Worm (Caenorhabditis elegans) whole organism, young adult: ENCODE results near the gene rps-2.

Experiments used
- F52B5.7 ChIP-seq: sonication (generic microtip); optimal IDR thresholded peaks from 2 replicates; lab custom pipeline; 2016; ENCODE audit warnings: mild to moderate bottlenecking, missing genetic modification characterization, missing compliant biosample characterization
- K12H6.12 ChIP-seq: fragments of 200-800 bp; sonication (Bioruptor generic); optimal IDR thresholded peaks from 2 replicates; lab custom pipeline; 2018; ENCODE audit warnings: mild to moderate bottlenecking, missing genetic modification characterization, missing compliant biosample characterization
- ama-1 ChIP-seq, 3 experiments: fragments of 150-350 bp in 1 of 3; sonication (generic microtip) in 2 of 3; optimal IDR thresholded peaks; 2 replicates each; lab custom pipeline; 2014 to 2018; ENCODE audit warnings: missing biosample characterization in 2 of 3, missing genetic modification characterization in 2 of 3, missing genetic modification reagents in 2 of 3
- aptf-3 ChIP-seq: fragments of 200-800 bp; sonication (Bioruptor generic); IDR thresholded peaks from 2 replicates; pipeline ENCODE4 v1.3.6; 2022; ENCODE audit warnings: missing genetic modification characterization, missing compliant biosample characterization
- attf-5 ChIP-seq: fragments of 200-800 bp; sonication (Bioruptor generic); optimal IDR thresholded peaks from 2 replicates; lab custom pipeline; 2018; ENCODE audit warnings: mild to moderate bottlenecking, missing genetic modification characterization, missing compliant biosample characterization
- bed-1 ChIP-seq: fragments of 200-800 bp; sonication (Bioruptor generic); IDR thresholded peaks from 2 replicates; pipeline ENCODE4 v1.3.6; 2022; ENCODE audit warnings: missing genetic modification reagents, missing genetic modification characterization, missing compliant biosample characterization
- ceh-58 ChIP-seq: fragments of 200-800 bp; sonication (Bioruptor generic); IDR thresholded peaks from 2 replicates; pipeline ENCODE4 v1.3.6; 2022; ENCODE audit warnings: missing genetic modification characterization, missing compliant biosample characterization
- lin-54 ChIP-seq: fragments of 200-800 bp; sonication (Bioruptor generic); optimal IDR thresholded peaks from 2 replicates; lab custom pipeline; 2018; ENCODE audit warnings: mild to moderate bottlenecking, missing genetic modification characterization, missing compliant biosample characterization
- rec-8 ChIP-seq, 2 experiments: sonication (generic microtip); optimal IDR thresholded peaks; 2 replicates each; lab custom pipeline; 2016; ENCODE audit warnings: mild to moderate bottlenecking in 2 of 2, missing genetic modification characterization in 2 of 2, missing genetic modification reagents in 2 of 2, missing genotype in 2 of 2, missing biosample characterization in 1 of 2, missing compliant biosample characterization in 1 of 2, moderate library complexity in 1 of 2
- unc-62 ChIP-seq: fragments of 150-350 bp; optimal IDR thresholded peaks from 2 replicates; lab custom pipeline; 2014; ENCODE audit warnings: missing biosample characterization, missing genetic modification reagents, missing genetic modification characterization

- peak; percentile 5 for TF ChIP-seq attf-5
- no peak for TF ChIP-seq bed-1
- no peak for TF ChIP-seq K12H6.12 (tag; lab: Kevin White, UChicago)
- peak; percentile 34 for TF ChIP-seq ama-1 (optimal IDR thresholded peaks at IDR 0.05; lab: Kevin White, UChicago)
- no peak for TF ChIP-seq ama-1 (GFP tag; optimal IDR thresholded peaks at IDR 0.05; lab: Kevin White, UChicago)
- TF ChIP-seq aptf-3: no peak
- TF ChIP-seq ceh-58: no peak
- TF ChIP-seq rec-8 (tag; optimal IDR thresholded peaks at IDR 0.05; lab: Kevin White, UChicago): no peak
- TF ChIP-seq F52B5.7 (tag; lab: Kevin White, UChicago): no peak
- no peak for TF ChIP-seq lin-54 (GFP tag; lab: Kevin White, UChicago)
- no peak for TF ChIP-seq unc-62
These were observed 15.9 kb downstream of the rps-2 start, which contains the start of the genes npp-27 and ntl-4 for ce11 chrIV:7910197-7910735.
